Worm (Caenorhabditis elegans) whole organism, L1 larva: Measurements from ENCODE around the gene prp-9.

ENCODE experiments used
- C16A3.4 ChIP-seq: fragments of 150-350 bp; optimal IDR thresholded peaks from 2 replicates; lab custom pipeline; 2014; ENCODE audit warnings: missing biosample characterization, missing genetic modification characterization
- F16B12.6 ChIP-seq: fragments of 150-350 bp; optimal IDR thresholded peaks from 2 replicates; lab custom pipeline; 2014; ENCODE audit warnings: missing biosample characterization, missing genetic modification characterization
- aly-2 ChIP-seq: fragments of 150-350 bp; optimal IDR thresholded peaks from 2 replicates; lab custom pipeline; 2014; ENCODE audit warnings: missing biosample characterization, missing genetic modification characterization
- ama-1 ChIP-seq: fragments of 150-350 bp; optimal IDR thresholded peaks from 2 replicates; lab custom pipeline; 2014
- blmp-1 ChIP-seq: fragments of 150-350 bp; optimal IDR thresholded peaks from 2 replicates; lab custom pipeline; 2014; ENCODE audit warnings: missing biosample characterization, missing genetic modification characterization
- ceh-8 ChIP-seq: fragments of 200-800 bp; sonication (Bioruptor generic); optimal IDR thresholded peaks from 2 replicates; lab custom pipeline; 2018; ENCODE audit warnings: mild to moderate bottlenecking, missing genetic modification characterization, moderate library complexity, missing compliant biosample characterization
- ceh-82 ChIP-seq, 3 experiments: fragments of 150-350 bp in 1 of 3; sonication (generic microtip) in 2 of 3; optimal IDR thresholded peaks; 2 replicates each; lab custom pipeline; 2014 to 2017; ENCODE audit warnings: missing biosample characterization in 3 of 3, missing genetic modification characterization in 3 of 3
- ceh-90 ChIP-seq: sonication (generic microtip); optimal IDR thresholded peaks from 2 replicates; lab custom pipeline; 2016; ENCODE audit warnings: missing genetic modification characterization, missing compliant biosample characterization
- ces-1 ChIP-seq: fragments of 150-350 bp; optimal IDR thresholded peaks from 2 replicates; lab custom pipeline; 2014; ENCODE audit warnings: missing biosample characterization, missing genetic modification reagents, missing genetic modification characterization
- dpl-1 ChIP-seq, 3 experiments: fragments of 150-350 bp in 2 of 3; sonication (generic microtip) in 1 of 3; optimal IDR thresholded peaks; 2 replicates each; lab custom pipeline; 2014 to 2017; ENCODE audit warnings: missing biosample characterization in 3 of 3, missing genetic modification characterization in 3 of 3, missing genetic modification reagents in 3 of 3
- dsc-1 ChIP-seq: sonication (generic microtip); optimal IDR thresholded peaks from 2 replicates; lab custom pipeline; 2016; ENCODE audit warnings: mild to moderate bottlenecking, missing genetic modification characterization, missing compliant biosample characterization
- efl-3 ChIP-seq: fragments of 200-800 bp; sonication (Bioruptor generic); optimal IDR thresholded peaks from 2 replicates; lab custom pipeline; 2018; ENCODE audit warnings: mild to moderate bottlenecking, missing genetic modification characterization, missing compliant biosample characterization
- egl-13 ChIP-seq: sonication (generic microtip); optimal IDR thresholded peaks from 2 replicates; lab custom pipeline; 2016; ENCODE audit warnings: missing genotype, missing genetic modification reagents, missing genetic modification characterization, missing compliant biosample characterization
- elt-3 ChIP-seq, 6 experiments: fragments of 150-350 bp in 1 of 6; sonication (generic microtip); optimal IDR thresholded peaks; 2 replicates each; lab custom pipeline; 2017 to 2018; ENCODE audit warnings: missing biosample characterization in 6 of 6, missing genetic modification characterization in 6 of 6, inconsistent platforms in 1 of 6
- fkh-10 ChIP-seq: sonication (generic microtip); optimal IDR thresholded peaks from 2 replicates; lab custom pipeline; 2017; ENCODE audit warnings: missing biosample characterization, missing genetic modification reagents, missing genetic modification characterization
- fkh-4 ChIP-seq: sonication (generic microtip); optimal IDR thresholded peaks from 2 replicates; lab custom pipeline; 2016; ENCODE audit warnings: missing compliant biosample characterization, missing genetic modification characterization, borderline replicate concordance
- fkh-8 ChIP-seq: sonication (generic microtip); optimal IDR thresholded peaks from 2 replicates; lab custom pipeline; 2016; ENCODE audit warnings: mild to moderate bottlenecking, missing genetic modification characterization, missing compliant biosample characterization
- grh-1 ChIP-seq: fragments of 200-800 bp; sonication (Bioruptor generic); IDR thresholded peaks from 2 replicates; pipeline ENCODE4 v1.3.6; 2022; ENCODE audit warnings: missing genetic modification reagents, missing genetic modification characterization, missing compliant biosample characterization
- hlh-17 ChIP-seq: fragments of 200-800 bp; sonication (Bioruptor generic); optimal IDR thresholded peaks from 2 replicates; lab custom pipeline; 2018; ENCODE audit warnings: missing genetic modification characterization, mild to moderate bottlenecking, missing compliant biosample characterization, moderate library complexity, borderline replicate concordance
- hlh-4 ChIP-seq: sonication (generic microtip); optimal IDR thresholded peaks from 2 replicates; lab custom pipeline; 2016; ENCODE audit warnings: mild to moderate bottlenecking, missing genetic modification characterization, missing compliant biosample characterization
- hpl-2 ChIP-seq: fragments of 150-350 bp; optimal IDR thresholded peaks from 2 replicates; lab custom pipeline; 2014; ENCODE audit warnings: missing biosample characterization, missing genetic modification reagents, missing genetic modification characterization
- isw-1 ChIP-seq: fragments of 200-800 bp; sonication (Bioruptor generic); IDR thresholded peaks from 2 replicates; pipeline ENCODE4 v1.3.6; 2022; ENCODE audit warnings: missing genetic modification characterization, missing compliant biosample characterization
- jun-1 ChIP-seq: fragments of 150-350 bp; optimal IDR thresholded peaks from 2 replicates; lab custom pipeline; 2014; ENCODE audit warnings: missing biosample characterization, missing genetic modification reagents, missing genetic modification characterization
- lin-14 ChIP-seq: fragments of 200-800 bp; sonication (Bioruptor generic); optimal IDR thresholded peaks from 2 replicates; lab custom pipeline; 2018; ENCODE audit warnings: mild to moderate bottlenecking, missing genetic modification characterization, moderate library complexity, missing compliant biosample characterization
- lir-3 ChIP-seq: sonication (generic microtip); optimal IDR thresholded peaks from 2 replicates; lab custom pipeline; 2016; ENCODE audit warnings: mild to moderate bottlenecking, missing genetic modification characterization, moderate library complexity, missing compliant biosample characterization; ENCODE audit not compliant: poor library complexity
- lsy-2 ChIP-seq, 2 experiments: fragments of 150-350 bp; optimal IDR thresholded peaks; 2 replicates each; lab custom pipeline; 2014; ENCODE audit warnings: missing biosample characterization in 2 of 2, missing genetic modification characterization in 2 of 2
- mab-9 ChIP-seq: fragments of 200-800 bp; sonication (Bioruptor generic); IDR thresholded peaks from 2 replicates; pipeline ENCODE4 v1.3.6; 2022; ENCODE audit warnings: missing genetic modification reagents, missing genetic modification characterization, missing compliant biosample characterization
- nhr-12 ChIP-seq: sonication (generic microtip); optimal IDR thresholded peaks from 2 replicates; lab custom pipeline; 2017; ENCODE audit warnings: missing biosample characterization, missing genetic modification characterization
- nhr-19 ChIP-seq: fragments of 200-800 bp; sonication (Bioruptor generic); conservative IDR thresholded peaks from 2 replicates; pipeline ENCODE4 v1.3.6; 2022; ENCODE audit warnings: missing genetic modification characterization, missing compliant biosample characterization
- nhr-237 ChIP-seq: fragments of 150-350 bp; optimal IDR thresholded peaks from 2 replicates; lab custom pipeline; 2014; ENCODE audit warnings: missing biosample characterization, missing genetic modification characterization
- nhr-47 ChIP-seq: sonication (generic microtip); optimal IDR thresholded peaks from 2 replicates; lab custom pipeline; 2016; ENCODE audit warnings: mild to moderate bottlenecking, missing genetic modification characterization, moderate library complexity, missing compliant biosample characterization
- nhr-71 ChIP-seq: sonication (generic microtip); optimal IDR thresholded peaks from 2 replicates; lab custom pipeline; 2016; ENCODE audit warnings: mild to moderate bottlenecking, missing genetic modification characterization, moderate library complexity, missing compliant biosample characterization
- nhr-76 ChIP-seq: sonication (generic microtip); optimal IDR thresholded peaks from 2 replicates; lab custom pipeline; 2017; ENCODE audit warnings: missing biosample characterization, missing genetic modification characterization
- nhr-90 ChIP-seq: sonication (generic microtip); optimal IDR thresholded peaks from 2 replicates; lab custom pipeline; 2016; ENCODE audit warnings: mild to moderate bottlenecking, missing genetic modification characterization, missing compliant biosample characterization; ENCODE audit not compliant: poor library complexity
- pqm-1 ChIP-seq: sonication (generic microtip); optimal IDR thresholded peaks from 3 replicates; lab custom pipeline; 2017; ENCODE audit warnings: missing biosample characterization, missing genetic modification characterization
- rnt-1 ChIP-seq: sonication (generic microtip); optimal IDR thresholded peaks from 2 replicates; lab custom pipeline; 2016; ENCODE audit warnings: mild to moderate bottlenecking, missing genetic modification characterization, moderate library complexity, missing compliant biosample characterization
- snu-23 ChIP-seq: sonication (generic microtip); optimal IDR thresholded peaks from 2 replicates; lab custom pipeline; 2016; ENCODE audit warnings: missing genetic modification characterization, missing compliant biosample characterization
- sptf-1 ChIP-seq: fragments of 150-350 bp; optimal IDR thresholded peaks from 2 replicates; lab custom pipeline; 2014; ENCODE audit warnings: missing biosample characterization, missing genetic modification characterization
- swsn-7 ChIP-seq: sonication (generic microtip); optimal IDR thresholded peaks from 2 replicates; lab custom pipeline; 2016; ENCODE audit warnings: missing genetic modification characterization, missing compliant biosample characterization
- tbx-2 ChIP-seq: sonication (generic microtip); optimal IDR thresholded peaks from 2 replicates; lab custom pipeline; 2016; ENCODE audit warnings: missing genetic modification characterization, missing compliant biosample characterization
- unc-62 ChIP-seq: fragments of 150-350 bp; optimal IDR thresholded peaks from 2 replicates; lab custom pipeline; 2014; ENCODE audit warnings: missing biosample characterization, missing genetic modification reagents, missing genetic modification characterization
- unc-86 ChIP-seq: sonication (generic microtip); optimal IDR thresholded peaks from 2 replicates; lab custom pipeline; 2016; ENCODE audit warnings: missing genetic modification characterization, missing compliant biosample characterization
- xbp-1 ChIP-seq: sonication (generic microtip); optimal IDR thresholded peaks from 2 replicates; lab custom pipeline; 2016; ENCODE audit warnings: missing genetic modification characterization, missing compliant biosample characterization
- zag-1 ChIP-seq: fragments of 150-350 bp; optimal IDR thresholded peaks from 2 replicates; lab custom pipeline; 2014; ENCODE audit warnings: missing biosample characterization, missing genetic modification characterization
- zip-4 ChIP-seq: fragments of 200-800 bp; sonication (Bioruptor generic); optimal IDR thresholded peaks from 2 replicates; lab custom pipeline; 2018; ENCODE audit warnings: mild to moderate bottlenecking, missing genetic modification characterization, moderate library complexity, missing compliant biosample characterization

Gene prp-9

DNA sequence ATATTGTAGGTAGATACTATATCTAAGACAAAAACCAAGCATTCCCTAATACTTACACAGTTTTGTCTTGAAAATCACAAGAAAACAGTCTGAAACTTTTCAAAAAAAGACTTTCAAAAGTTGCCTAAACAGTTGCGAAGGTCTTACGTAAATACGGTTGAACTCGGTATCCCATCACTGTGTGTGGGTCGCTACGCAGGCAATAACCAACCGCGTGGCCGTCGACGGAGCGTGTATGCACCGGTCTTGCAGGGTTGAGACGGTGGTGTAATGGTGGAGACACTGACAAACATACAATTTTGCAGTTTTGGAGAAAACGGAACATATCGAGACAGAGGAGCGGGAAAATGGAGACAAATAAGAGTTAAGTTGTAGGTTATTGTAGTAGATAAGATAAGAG lies 36.0 kb upstream of the prp-9 start, which contains the start of gene iff-2 (continued):
- TF ChIP-seq C16A3.4 (tag; lab: Kevin White, UChicago) (peak; percentile 100), unc-62 (GFP tag; lab: Kevin White, UChicago) (peak; percentile 86), lir-3 (tag; lab: Kevin White, UChicago) (peak; percentile 95), lsy-2 (tag; optimal IDR thresholded peaks at IDR 0.05; lab: Kevin White, UChicago) (peak; percentile 98), rnt-1 (tag; lab: Kevin White, UChicago) (peak; percentile 98), unc-86 (tag; lab: Kevin White, UChicago) (peak; percentile 99), nhr-19 (peak; percentile 99), tbx-2 (tag; lab: Kevin White, UChicago) (peak; percentile 99), nhr-90 (peak; percentile 99), hpl-2 (GFP tag; lab: Kevin White, UChicago) (peak; percentile 99), dpl-1 (GFP tag; optimal IDR thresholded peaks at IDR 0.05; lab: Kevin White, UChicago) (peak; percentile 94 to 97 (median 95)), sptf-1 (tag; lab: Kevin White, UChicago) (no peak), nhr-12 (tag; lab: Kevin White, UChicago) (no peak), fkh-8 (tag; lab: Kevin White, UChicago) (peak; percentile 100), zag-1 (tag; lab: Kevin White, UChicago) (peak; percentile 69), F16B12.6 (tag; lab: Kevin White, UChicago) (peak; percentile 85), efl-3 (peak; percentile 77), hlh-17 (GFP tag; lab: Kevin White, UChicago) (no peak), elt-3 (tag; optimal IDR thresholded peaks at IDR 0.05; lab: Kevin White, UChicago) (peak; percentile 100), mab-9 (GFP tag; lab: Robert Waterston, UW) (peak; percentile 92), ces-1 (GFP tag; lab: Kevin White, UChicago) (no peak), zip-4 (GFP tag; lab: Kevin White, UChicago) (peak; percentile 91), aly-2 (tag; lab: Kevin White, UChicago) (peak; percentile 93), ceh-8 (GFP tag; lab: Kevin White, UChicago) (peak; percentile 95), nhr-237 (peak; percentile 99), grh-1 (GFP tag; lab: Robert Waterston, UW) (peak; percentile 97), egl-13 (tag; lab: Kevin White, UChicago) (peak; percentile 98), nhr-71 (tag; lab: Kevin White, UChicago) (peak; percentile 100), hlh-4 (tag; lab: Kevin White, UChicago) (no peak), ama-1 (lab: Kevin White, UChicago) (peak; percentile 91), nhr-76 (peak; percentile 86), jun-1 (tag; lab: Kevin White, UChicago) (peak; percentile 99), pqm-1 (tag; lab: Kevin White, UChicago) (peak; percentile 54), ceh-90 (tag; lab: Kevin White, UChicago) (peak; percentile 9)

DNA sequence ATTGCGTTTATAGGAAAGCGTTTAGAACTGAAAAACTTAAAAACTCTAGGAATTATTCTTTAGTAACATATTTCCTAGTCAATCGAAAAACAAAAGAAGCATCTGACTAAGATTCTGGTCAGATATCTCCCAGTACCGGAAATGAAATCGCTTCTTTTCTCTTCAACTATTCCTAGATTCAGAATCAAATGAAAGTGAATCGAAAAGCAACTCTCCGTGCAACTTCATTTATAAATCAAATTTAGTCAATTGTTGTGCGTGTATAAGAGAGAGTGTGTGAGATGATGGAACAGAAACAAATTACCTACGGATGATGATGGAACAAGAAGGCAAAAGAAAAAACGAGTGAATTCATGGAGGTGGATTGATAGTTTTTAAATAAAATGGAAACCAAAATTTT lies 34.0 kb upstream of the prp-9 start:
- TF ChIP-seq nhr-71 (tag; lab: Kevin White, UChicago) = peak; percentile 9
- TF ChIP-seq nhr-47 (tag; lab: Kevin White, UChicago) = peak; percentile 18
- no peak for TF ChIP-seq fkh-4 (tag; lab: Kevin White, UChicago)
- TF ChIP-seq ces-1 (GFP tag; lab: Kevin White, UChicago) = peak; percentile 43
- no peak for TF ChIP-seq blmp-1 (tag; lab: Kevin White, UChicago)
- no peak for TF ChIP-seq elt-3 (tag; optimal IDR thresholded peaks at IDR 0.05; lab: Kevin White, UChicago)
- TF ChIP-seq swsn-7 (tag; lab: Kevin White, UChicago) = peak; percentile 12
- TF ChIP-seq isw-1 (GFP tag; lab: Robert Waterston, UW) = no peak
- TF ChIP-seq lin-14 = peak; percentile 46
- TF ChIP-seq fkh-8 (tag; lab: Kevin White, UChicago) = no peak
- peak; percentile 13 for TF ChIP-seq snu-23 (GFP tag; lab: Kevin White, UChicago)
- TF ChIP-seq ceh-82 (tag; optimal IDR thresholded peaks at IDR 0.05; lab: Kevin White, UChicago) = no peak
- no peak for TF ChIP-seq xbp-1 (tag; lab: Kevin White, UChicago)
- TF ChIP-seq dsc-1 (tag; lab: Kevin White, UChicago) = peak; percentile 6
- TF ChIP-seq fkh-10 (GFP tag; lab: Kevin White, UChicago) = peak; percentile 98
